Fruit fly (Drosophila melanogaster): ENCODE data around the gene crp.
A peak's percentile ranks its signal among the peaks of the same experiment; 100 is the strongest.

- no peak for TF ChIP-seq usp (GFP tag; optimal IDR thresholded peaks at IDR 0.05)
- peak; percentile 31 for TF ChIP-seq h (GFP tag; optimal IDR thresholded peaks at IDR 0.05)
- TF ChIP-seq psq (GFP tag; optimal IDR thresholded peaks at IDR 0.05), result no peak
- no peak for TF ChIP-seq Abd-B (GFP tag; optimal IDR thresholded peaks at IDR 0.05)
Measured at dm6 chr2L:16315027-16315426, 27.5 kb upstream of the crp start.

All from whole organism, wandering third instar larva.